Fruit fly (Drosophila melanogaster) whole organism, embryonic: ENCODE data around the gene Coa8.
A peak's percentile ranks its signal among the peaks of the same experiment; 100 is the strongest.

ENCODE experiments used
- Antp ChIP-seq: fragments of 200-800 bp; sonication (Bioruptor generic); optimal IDR thresholded peaks from 3 replicates; lab custom pipeline; 2016; ENCODE audit warnings: missing biosample characterization, missing genetic modification characterization
- Atf-2 ChIP-seq: fragments of 200-800 bp; sonication (Bioruptor generic); optimal IDR thresholded peaks from 2 replicates; lab custom pipeline; 2016; ENCODE audit warnings: missing biosample characterization, missing genetic modification characterization
- BEAF-32 ChIP-seq: fragments of 200-800 bp; sonication (Bioruptor generic); optimal IDR thresholded peaks from 3 replicates; lab custom pipeline; 2017; ENCODE audit warnings: missing biosample characterization, missing genetic modification characterization, mild to moderate bottlenecking, moderate library complexity, missing genetic modification reagents
- CG10959 ChIP-seq: fragments of 200-800 bp; sonication (Bioruptor generic); IDR thresholded peaks from 2 replicates; pipeline ENCODE4 v1.3.6; 2022; ENCODE audit warnings: missing biosample characterization, missing genetic modification characterization
- CG11504 ChIP-seq: fragments of 200-800 bp; sonication (Bioruptor generic); optimal IDR thresholded peaks from 3 replicates; lab custom pipeline; 2019; ENCODE audit warnings: missing biosample characterization, mild to moderate bottlenecking, missing genetic modification characterization, moderate library complexity
- CG11695 ChIP-seq: fragments of 200-800 bp; sonication (Bioruptor generic); IDR thresholded peaks from 3 replicates; pipeline ENCODE4 v1.3.6; 2022; ENCODE audit warnings: missing biosample characterization, missing genetic modification characterization
- CG12659 ChIP-seq: fragments of 200-800 bp; sonication (Bioruptor generic); optimal IDR thresholded peaks from 3 replicates; lab custom pipeline; 2017; ENCODE audit warnings: mild to moderate bottlenecking, missing biosample characterization, missing genetic modification reagents, missing genetic modification characterization
- CG14965 ChIP-seq: fragments of 200-800 bp; sonication (Bioruptor generic); optimal IDR thresholded peaks from 2 replicates; lab custom pipeline; 2016; ENCODE audit warnings: missing biosample characterization, missing genetic modification characterization, borderline replicate concordance
- CG18476 ChIP-seq: fragments of 200-800 bp; sonication (Bioruptor generic); optimal IDR thresholded peaks from 2 replicates; lab custom pipeline; 2016; ENCODE audit warnings: missing biosample characterization, mild to moderate bottlenecking, missing genetic modification characterization
- CG2199 ChIP-seq: fragments of 200-800 bp; sonication (Bioruptor generic); IDR thresholded peaks from 3 replicates; pipeline ENCODE4 v1.3.6; 2022; ENCODE audit warnings: missing biosample characterization, missing genetic modification characterization
- CG2875 ChIP-seq: fragments of 200-800 bp; sonication (Bioruptor generic); optimal IDR thresholded peaks from 2 replicates; lab custom pipeline; 2017; ENCODE audit warnings: missing biosample characterization, mild to moderate bottlenecking, missing genetic modification characterization, missing genetic modification reagents
- CG3407 ChIP-seq: fragments of 200-800 bp; sonication (Bioruptor generic); optimal IDR thresholded peaks from 2 replicates; lab custom pipeline; 2018; ENCODE audit warnings: missing biosample characterization, mild to moderate bottlenecking, missing genetic modification characterization
- CG34376 ChIP-seq: fragments of 200-800 bp; sonication (Bioruptor generic); optimal IDR thresholded peaks from 2 replicates; lab custom pipeline; 2018; ENCODE audit warnings: missing biosample characterization, mild to moderate bottlenecking, missing genetic modification characterization
- CG3838 ChIP-seq: fragments of 200-800 bp; sonication (Bioruptor generic); optimal IDR thresholded peaks from 3 replicates; lab custom pipeline; 2016; ENCODE audit warnings: missing biosample characterization, missing genetic modification characterization
- CG3995 ChIP-seq: fragments of 200-800 bp; sonication (Bioruptor generic); optimal IDR thresholded peaks from 3 replicates; lab custom pipeline; 2016; ENCODE audit warnings: missing biosample characterization, missing genetic modification characterization
- CG4328 ChIP-seq: fragments of 200-800 bp; sonication (Bioruptor generic); optimal IDR thresholded peaks from 3 replicates; lab custom pipeline; 2017; ENCODE audit warnings: missing biosample characterization, missing genetic modification reagents, missing genetic modification characterization
- CG4424 ChIP-seq: fragments of 200-800 bp; sonication (Bioruptor generic); optimal IDR thresholded peaks from 3 replicates; lab custom pipeline; 2016; ENCODE audit warnings: missing biosample characterization, missing genetic modification characterization
- CG5245 ChIP-seq: fragments of 200-800 bp; sonication (Bioruptor generic); optimal IDR thresholded peaks from 3 replicates; lab custom pipeline; 2016; ENCODE audit warnings: missing biosample characterization, missing genetic modification characterization
- CG6854 ChIP-seq: fragments of 200-800 bp; sonication (Bioruptor generic); optimal IDR thresholded peaks from 3 replicates; lab custom pipeline; 2017; ENCODE audit warnings: missing biosample characterization, mild to moderate bottlenecking, missing genetic modification characterization
- CG9215 ChIP-seq: fragments of 200-800 bp; sonication (Bioruptor generic); IDR thresholded peaks from 2 replicates; pipeline ENCODE4 v1.3.6; 2022; ENCODE audit warnings: missing biosample characterization, missing genetic modification characterization
- CG9876 ChIP-seq: fragments of 200-800 bp; sonication (Bioruptor generic); optimal IDR thresholded peaks from 2 replicates; lab custom pipeline; 2016; ENCODE audit warnings: missing biosample characterization, missing genetic modification characterization
- CG9932 ChIP-seq: fragments of 200-800 bp; sonication (Bioruptor generic); IDR thresholded peaks from 2 replicates; pipeline ENCODE4 v1.3.6; 2022; ENCODE audit warnings: missing biosample characterization, missing genetic modification characterization
- Dp ChIP-seq: fragments of 200-800 bp; sonication (Bioruptor generic); optimal IDR thresholded peaks from 2 replicates; lab custom pipeline; 2018; ENCODE audit warnings: missing biosample characterization, mild to moderate bottlenecking, missing genetic modification characterization, moderate library complexity
- Eip74EF ChIP-seq, 2 experiments: fragments of 200-800 bp in 1 of 2; fragments of >200 bp in 1 of 2; sonication (Bioruptor generic) in 1 of 2; optimal IDR thresholded peaks; 2 replicates each; lab custom pipeline; 2017 to 2019; ENCODE audit warnings: missing biosample characterization in 2 of 2, missing genetic modification characterization in 2 of 2, mild to moderate bottlenecking in 1 of 2, moderate library complexity in 1 of 2
- Fer1 ChIP-seq: fragments of 200-800 bp; sonication (Bioruptor generic); optimal IDR thresholded peaks from 2 replicates; lab custom pipeline; 2017; ENCODE audit warnings: missing biosample characterization, mild to moderate bottlenecking, missing genetic modification characterization
- HLH54F ChIP-seq: fragments of 200-800 bp; sonication (Bioruptor generic); optimal IDR thresholded peaks from 3 replicates; lab custom pipeline; 2016; ENCODE audit warnings: missing biosample characterization, missing genetic modification characterization
- HmgZ ChIP-seq: fragments of 200-800 bp; sonication (Bioruptor generic); optimal IDR thresholded peaks from 2 replicates; lab custom pipeline; 2018; ENCODE audit warnings: missing biosample characterization, mild to moderate bottlenecking, missing genetic modification characterization
- Hr39 ChIP-seq: fragments of >200 bp; optimal IDR thresholded peaks from 2 replicates; lab custom pipeline; 2017
- MTF-1 ChIP-seq: fragments of 200-800 bp; sonication (Bioruptor generic); optimal IDR thresholded peaks from 2 replicates; lab custom pipeline; 2018; ENCODE audit warnings: missing biosample characterization, mild to moderate bottlenecking, missing genetic modification characterization, borderline replicate concordance
- NFAT ChIP-seq: fragments of 200-800 bp; sonication (Bioruptor generic); IDR thresholded peaks from 2 replicates; pipeline ENCODE4 v1.3.6; 2022; ENCODE audit warnings: missing biosample characterization, missing genetic modification characterization
- Pdp1 ChIP-seq, 2 experiments: fragments of 200-800 bp; sonication (Bioruptor generic); optimal IDR thresholded peaks; 3 replicates each; lab custom pipeline; 2016; ENCODE audit warnings: missing biosample characterization in 2 of 2, missing genetic modification characterization in 2 of 2, mild to moderate bottlenecking in 1 of 2, moderate library complexity in 1 of 2
- Ptx1 ChIP-seq: fragments of 200-800 bp; sonication (Bioruptor generic); IDR thresholded peaks from 2 replicates; pipeline ENCODE4 v1.3.6; 2022; ENCODE audit warnings: missing biosample characterization, missing genetic modification characterization
- Rx ChIP-seq: fragments of 200-800 bp; sonication (Bioruptor generic); IDR thresholded peaks from 2 replicates; pipeline ENCODE4 v1.3.6; 2022; ENCODE audit warnings: missing biosample characterization, missing genetic modification characterization
- YL-1 ChIP-seq: fragments of 200-800 bp; sonication (Bioruptor generic); optimal IDR thresholded peaks from 3 replicates; lab custom pipeline; 2017; ENCODE audit warnings: missing biosample characterization, mild to moderate bottlenecking, missing genetic modification characterization
- crp ChIP-seq, 2 experiments: fragments of 200-800 bp; sonication (Bioruptor generic); optimal IDR thresholded peaks; 2 replicates in 1 of 2; 3 replicates in 1 of 2; lab custom pipeline; 2017; ENCODE audit warnings: missing biosample characterization in 2 of 2, missing genetic modification characterization in 2 of 2, mild to moderate bottlenecking in 1 of 2, moderate library complexity in 1 of 2
- gfzf ChIP-seq: fragments of 200-800 bp; sonication (Bioruptor generic); optimal IDR thresholded peaks from 2 replicates; lab custom pipeline; 2016; ENCODE audit warnings: missing biosample characterization, mild to moderate bottlenecking, missing genetic modification characterization, moderate library complexity
- grau ChIP-seq: fragments of 200-800 bp; optimal IDR thresholded peaks from 3 replicates; lab custom pipeline; 2019; ENCODE audit warnings: missing biosample characterization, mild to moderate bottlenecking, missing genetic modification characterization, moderate library complexity
- insv ChIP-seq, 2 experiments: fragments of 200-800 bp; sonication (Bioruptor generic); optimal IDR thresholded peaks; 3 replicates each; lab custom pipeline; 2016 to 2018; ENCODE audit warnings: missing biosample characterization in 2 of 2, missing genetic modification characterization in 2 of 2
- jing ChIP-seq: fragments of 200-800 bp; sonication (Bioruptor generic); optimal IDR thresholded peaks from 2 replicates; lab custom pipeline; 2018; ENCODE audit warnings: missing biosample characterization, mild to moderate bottlenecking, missing genetic modification characterization
- jumu ChIP-seq: fragments of 200-800 bp; sonication (Bioruptor generic); optimal IDR thresholded peaks from 3 replicates; lab custom pipeline; 2016; ENCODE audit warnings: missing biosample characterization, missing genetic modification characterization
- klu ChIP-seq: fragments of 200-800 bp; sonication (Bioruptor generic); IDR thresholded peaks from 2 replicates; pipeline ENCODE4 v1.3.6; 2022; ENCODE audit warnings: missing biosample characterization, missing genetic modification characterization
- knrl ChIP-seq: fragments of 200-800 bp; sonication (Bioruptor generic); IDR thresholded peaks from 3 replicates; pipeline ENCODE4 v1.3.6; 2022; ENCODE audit warnings: missing biosample characterization, missing genetic modification characterization; ENCODE audit not compliant: partially characterized antibody
- mld ChIP-seq: fragments of 200-800 bp; sonication (Bioruptor generic); IDR thresholded peaks from 3 replicates; pipeline ENCODE4 v1.3.6; 2022; ENCODE audit warnings: missing biosample characterization, missing genetic modification characterization; ENCODE audit not compliant: partially characterized antibody
- nom ChIP-seq: fragments of 200-800 bp; sonication (Bioruptor generic); optimal IDR thresholded peaks from 2 replicates; lab custom pipeline; 2017; ENCODE audit warnings: missing biosample characterization, missing genetic modification characterization, mild to moderate bottlenecking, moderate library complexity, missing genetic modification reagents
- sisA ChIP-seq: fragments of 200-800 bp; sonication (Bioruptor generic); IDR thresholded peaks from 2 replicates; pipeline ENCODE4 v1.3.6; 2022; ENCODE audit warnings: missing biosample characterization, missing genetic modification characterization
- sqz ChIP-seq: fragments of 200-800 bp; sonication (Bioruptor generic); optimal IDR thresholded peaks from 3 replicates; lab custom pipeline; 2018; ENCODE audit warnings: missing biosample characterization, mild to moderate bottlenecking, missing genetic modification characterization
- stwl ChIP-seq: fragments of 200-800 bp; sonication (Bioruptor generic); optimal IDR thresholded peaks from 3 replicates; lab custom pipeline; 2018; ENCODE audit warnings: missing biosample characterization, mild to moderate bottlenecking, missing genetic modification characterization, moderate library complexity
- tin ChIP-seq: fragments of 200-800 bp; sonication (Bioruptor generic); optimal IDR thresholded peaks from 3 replicates; lab custom pipeline; 2016; ENCODE audit warnings: missing biosample characterization, missing genetic modification characterization
- vvl ChIP-seq: fragments of 200-800 bp; sonication (Bioruptor generic); IDR thresholded peaks from 2 replicates; pipeline ENCODE4 v1.3.6; 2022; ENCODE audit warnings: missing biosample characterization, missing genetic modification characterization
- wek ChIP-seq: fragments of 200-800 bp; sonication (Bioruptor generic); optimal IDR thresholded peaks from 3 replicates; lab custom pipeline; 2018; ENCODE audit warnings: missing biosample characterization, mild to moderate bottlenecking, missing genetic modification characterization, moderate library complexity

The Coa8 gene

dm6 chrX:1854070-1854469 is 26.0 kb upstream of the Coa8 start (continued):
- TF ChIP-seq HmgZ: peak; percentile 84
- peak; percentile 95 for TF ChIP-seq Fer1 (GFP tag; lab: Kevin White, UChicago)
- peak; percentile 52 for TF ChIP-seq CG9932 (GFP tag; lab: Robert Waterston, UW)
- TF ChIP-seq CG9215 (GFP tag; lab: Robert Waterston, UW): no peak
- TF ChIP-seq CG18476: peak; percentile 38
- TF ChIP-seq CG14965 (GFP tag; lab: Kevin White, UChicago): peak; percentile 50
- TF ChIP-seq CG11695: peak; percentile 73
- TF ChIP-seq CG3838 (GFP tag; lab: Kevin White, UChicago): peak; percentile 42
- TF ChIP-seq tin: no peak
- TF ChIP-seq CG2199 (GFP tag; lab: Robert Waterston, UW): no peak
- peak; percentile 77 for TF ChIP-seq CG12659 (GFP tag; lab: Kevin White, UChicago)
- TF ChIP-seq CG4328 (GFP tag; lab: Kevin White, UChicago): peak; percentile 64
- no peak for TF ChIP-seq gfzf (GFP tag; lab: Kevin White, UChicago)
- no peak for TF ChIP-seq CG3995
- TF ChIP-seq wek (GFP tag; lab: Kevin White, UChicago): peak; percentile 75
- peak; percentile 51 for TF ChIP-seq jumu (GFP tag; lab: Kevin White, UChicago)
- TF ChIP-seq NFAT (GFP tag; lab: Robert Waterston, UW): peak; percentile 60
- peak; percentile 46 for TF ChIP-seq Antp
- TF ChIP-seq CG9876 (GFP tag; lab: Kevin White, UChicago): peak; percentile 37
- TF ChIP-seq Atf-2 (GFP tag; lab: Kevin White, UChicago): no peak
- TF ChIP-seq CG5245 (GFP tag; lab: Kevin White, UChicago): no peak
- TF ChIP-seq Dp (GFP tag; lab: Kevin White, UChicago): no peak
- peak; percentile 36 for TF ChIP-seq YL-1 (GFP tag; lab: Kevin White, UChicago)
- TF ChIP-seq nom (GFP tag; lab: Kevin White, UChicago): no peak
- peak; percentile 30 for TF ChIP-seq grau (tag; lab: Kevin White, UChicago)
- peak; percentile 89 for TF ChIP-seq CG6854 (GFP tag; lab: Kevin White, UChicago)
- no peak for TF ChIP-seq Ptx1 (GFP tag; lab: Robert Waterston, UW)
- no peak for TF ChIP-seq BEAF-32 (GFP tag; lab: Kevin White, UChicago)
- peak; percentile 92 for TF ChIP-seq CG34376 (GFP tag; lab: Kevin White, UChicago)
- peak; percentile 11 for TF ChIP-seq HLH54F (GFP tag; lab: Kevin White, UChicago)
- TF ChIP-seq CG2875: peak; percentile 52
- no peak for TF ChIP-seq crp (GFP tag; optimal IDR thresholded peaks at IDR 0.05; lab: Kevin White, UChicago)
- TF ChIP-seq vvl (GFP tag; lab: Robert Waterston, UW): peak; percentile 50; the same call in 1 of the 2 replicates
- TF ChIP-seq Hr39 (lab: Kevin White, UChicago): no peak
- TF ChIP-seq MTF-1: peak; percentile 60
- TF ChIP-seq mld (GFP tag; lab: Robert Waterston, UW): no peak
- TF ChIP-seq CG10959 (GFP tag; lab: Robert Waterston, UW): no peak
- TF ChIP-seq sisA (GFP tag; lab: Robert Waterston, UW): no peak
- peak in 1 of 2 experiments; percentile 31 for TF ChIP-seq Pdp1 (GFP tag; optimal IDR thresholded peaks at IDR 0.05; lab: Kevin White, UChicago)
- no peak for TF ChIP-seq sqz (GFP tag; lab: Kevin White, UChicago)
- TF ChIP-seq knrl (GFP tag; lab: Robert Waterston, UW): no peak
- TF ChIP-seq Rx (GFP tag; lab: Robert Waterston, UW): no peak
- TF ChIP-seq Eip74EF (GFP tag; optimal IDR thresholded peaks at IDR 0.05; lab: Kevin White, UChicago): peak in 1 of 2 experiments; percentile 59
- TF ChIP-seq jing (GFP tag; lab: Kevin White, UChicago): no peak
- TF ChIP-seq CG3407 (GFP tag; lab: Kevin White, UChicago): peak; percentile 9
- peak in 1 of 2 experiments; percentile 51 for TF ChIP-seq insv (GFP tag; optimal IDR thresholded peaks at IDR 0.05; lab: Kevin White, UChicago)
- TF ChIP-seq klu (GFP tag; lab: Robert Waterston, UW): peak; percentile 32; the same call in 1 of the 2 replicates
- TF ChIP-seq stwl (tag; lab: Kevin White, UChicago): no peak
- TF ChIP-seq CG4424 (GFP tag; lab: Kevin White, UChicago): no peak
- TF ChIP-seq CG11504 (tag; lab: Kevin White, UChicago): peak; percentile 30
